Worm (Caenorhabditis elegans) whole organism, L4 larva: ENCODE results near the gene asp-1.
A peak's percentile ranks its signal among the peaks of the same experiment; 100 is the strongest.

Experiments
- aly-2 ChIP-seq: sonication (generic microtip); optimal IDR thresholded peaks from 2 replicates; lab custom pipeline; 2018; ENCODE audit warnings: missing biosample characterization, missing genetic modification characterization
- ceh-28 ChIP-seq: fragments of 150-350 bp; optimal IDR thresholded peaks from 2 replicates; lab custom pipeline; 2014; ENCODE audit warnings: missing biosample characterization, missing genetic modification reagents, missing genetic modification characterization
- ctbp-1 ChIP-seq: fragments of 200-800 bp; sonication (Bioruptor generic); IDR thresholded peaks from 2 replicates; pipeline ENCODE4 v1.3.6; 2022; ENCODE audit warnings: missing genetic modification reagents, missing genetic modification characterization, missing compliant biosample characterization
- egl-43 ChIP-seq: fragments of 200-800 bp; sonication (Bioruptor generic); IDR thresholded peaks from 2 replicates; pipeline ENCODE4 v1.3.6; 2022; ENCODE audit warnings: missing genetic modification reagents, missing genetic modification characterization, missing compliant biosample characterization
- fkh-10 ChIP-seq: fragments of 150-350 bp; optimal IDR thresholded peaks from 2 replicates; lab custom pipeline; 2014; ENCODE audit warnings: missing biosample characterization, missing genetic modification reagents, missing genetic modification characterization
- mdl-1 ChIP-seq, 2 experiments: fragments of 150-350 bp in 1 of 2; sonication (generic microtip) in 1 of 2; optimal IDR thresholded peaks; 2 replicates each; lab custom pipeline; 2014 to 2017; ENCODE audit warnings: missing biosample characterization in 2 of 2, missing genetic modification characterization in 2 of 2
- mep-1 ChIP-seq: fragments of 150-350 bp; sonication (generic microtip); optimal IDR thresholded peaks from 3 replicates; lab custom pipeline; 2014; ENCODE audit warnings: missing biosample characterization, missing genetic modification characterization
- nhr-10 ChIP-seq: fragments of 150-350 bp; optimal IDR thresholded peaks from 2 replicates; lab custom pipeline; 2014; ENCODE audit warnings: missing biosample characterization, missing genetic modification characterization
- nhr-25 ChIP-seq: sonication (generic microtip); optimal IDR thresholded peaks from 2 replicates; lab custom pipeline; 2017; ENCODE audit warnings: missing genetic modification characterization, mild to moderate bottlenecking, missing compliant biosample characterization, antibody characterized with exemption, moderate library complexity, borderline replicate concordance; ENCODE audit not compliant: insufficient read depth
- nhr-76 ChIP-seq: fragments of 150-350 bp; optimal IDR thresholded peaks from 2 replicates; lab custom pipeline; 2014; ENCODE audit warnings: missing biosample characterization, missing genetic modification characterization
- spr-1 ChIP-seq: sonication (generic microtip); optimal IDR thresholded peaks from 2 replicates; lab custom pipeline; 2016; ENCODE audit warnings: mild to moderate bottlenecking, missing genetic modification characterization, missing compliant biosample characterization
- tag-97 ChIP-seq: fragments of 200-800 bp; sonication (Bioruptor generic); IDR thresholded peaks from 2 replicates; pipeline ENCODE4 v1.3.6; 2022; ENCODE audit warnings: missing genetic modification characterization, missing compliant biosample characterization
- unc-62 ChIP-seq, 3 experiments: fragments of 150-350 bp in 1 of 3; sonication (generic microtip); optimal IDR thresholded peaks in 2 of 3; peaks in 1 of 3; 1 replicate in 1 of 3; 2 replicates in 2 of 3; lab custom pipeline; 2014 to 2017; ENCODE audit warnings: missing biosample characterization in 3 of 3, missing genetic modification characterization in 3 of 3, missing genetic modification reagents in 3 of 3, missing genotype in 1 of 3
- zfp-3 ChIP-seq: fragments of 200-800 bp; sonication (Bioruptor generic); conservative IDR thresholded peaks from 2 replicates; pipeline ENCODE4 v1.3.6; 2022; ENCODE audit warnings: missing genetic modification reagents, missing genetic modification characterization, missing compliant biosample characterization

- TF ChIP-seq mep-1 (tag; lab: Kevin White, UChicago) (no peak), aly-2 (tag; lab: Kevin White, UChicago) (no peak), mdl-1 (tag; optimal IDR thresholded peaks at IDR 0.05; lab: Kevin White, UChicago) (no peak), unc-62 (GFP tag; optimal IDR thresholded peaks at IDR 0.05 in 1 of 2; lab: Kevin White, UChicago) (no peak), unc-62 (tag; optimal IDR thresholded peaks at IDR 0.05; lab: Kevin White, UChicago) (no peak), ceh-28 (tag; lab: Kevin White, UChicago) (peak; percentile 85), nhr-10 (no peak), spr-1 (tag; lab: Kevin White, UChicago) (no peak), egl-43 (GFP tag; lab: Robert Waterston, UW) (no peak), fkh-10 (GFP tag; lab: Kevin White, UChicago) (no peak), zfp-3 (GFP tag; lab: Robert Waterston, UW) (no peak), tag-97 (no peak), ctbp-1 (no peak), nhr-76 (tag; lab: Kevin White, UChicago) (no peak), nhr-25 (tag; lab: Kevin White, UChicago) (no peak)
Observed at ce11 chrV:19019239-19019638, 31.3 kb downstream of the asp-1 start.
